Worm (Caenorhabditis elegans) whole organism, mixed stage, embryonic: ENCODE results near the gene H10E21.4.

Source experiments
- M03D4.4 ChIP-seq: sonication (generic microtip); optimal IDR thresholded peaks from 2 replicates; lab custom pipeline; 2017; ENCODE audit warnings: mild to moderate bottlenecking, missing genetic modification characterization, missing compliant biosample characterization
- bed-3 ChIP-seq: fragments of 200-800 bp; sonication (Bioruptor generic); optimal IDR thresholded peaks from 3 replicates; lab custom pipeline; 2018; ENCODE audit warnings: mild to moderate bottlenecking, missing genetic modification characterization, moderate library complexity, missing compliant biosample characterization
- blmp-1 ChIP-seq: fragments of 150-350 bp; optimal IDR thresholded peaks from 2 replicates; lab custom pipeline; 2014; ENCODE audit warnings: missing biosample characterization, missing genetic modification characterization
- ceh-39 ChIP-seq: fragments of 150-350 bp; optimal IDR thresholded peaks from 2 replicates; lab custom pipeline; 2014; ENCODE audit warnings: missing biosample characterization, missing genetic modification characterization
- ceh-43 ChIP-seq: fragments of 200-800 bp; sonication (Bioruptor generic); optimal IDR thresholded peaks from 2 replicates; lab custom pipeline; 2018; ENCODE audit warnings: mild to moderate bottlenecking, missing genetic modification characterization, moderate library complexity, missing compliant biosample characterization
- ceh-83 ChIP-seq: fragments of 200-800 bp; sonication (Bioruptor generic); optimal IDR thresholded peaks from 2 replicates; lab custom pipeline; 2018; ENCODE audit warnings: mild to moderate bottlenecking, missing genetic modification characterization, missing compliant biosample characterization
- ces-1 ChIP-seq: fragments of 150-350 bp; optimal IDR thresholded peaks from 2 replicates; lab custom pipeline; 2014; ENCODE audit warnings: missing biosample characterization, missing genetic modification reagents, missing genetic modification characterization
- cnd-1 ChIP-seq: fragments of 200-800 bp; sonication (Bioruptor generic); optimal IDR thresholded peaks from 2 replicates; lab custom pipeline; 2018; ENCODE audit warnings: mild to moderate bottlenecking, missing genetic modification characterization, missing compliant biosample characterization
- drap-1 ChIP-seq: fragments of 200-800 bp; sonication (Bioruptor generic); optimal IDR thresholded peaks from 3 replicates; lab custom pipeline; 2018; ENCODE audit warnings: mild to moderate bottlenecking, missing genetic modification characterization, missing compliant biosample characterization
- elt-1 ChIP-seq: sonication (generic microtip); optimal IDR thresholded peaks from 2 replicates; lab custom pipeline; 2017; ENCODE audit warnings: missing genetic modification characterization, mild to moderate bottlenecking, missing compliant biosample characterization, antibody characterized with exemption, moderate library complexity, borderline replicate concordance; ENCODE audit not compliant: insufficient read depth
- flh-1 ChIP-seq: fragments of 200-800 bp; sonication (Bioruptor generic); optimal IDR thresholded peaks from 2 replicates; lab custom pipeline; 2018; ENCODE audit warnings: mild to moderate bottlenecking, missing genetic modification characterization, moderate library complexity, missing compliant biosample characterization
- ham-2 ChIP-seq: fragments of 200-800 bp; sonication (Bioruptor generic); optimal IDR thresholded peaks from 2 replicates; lab custom pipeline; 2018; ENCODE audit warnings: mild to moderate bottlenecking, missing genetic modification characterization, missing compliant biosample characterization
- lin-32 ChIP-seq: fragments of 200-800 bp; sonication (Bioruptor generic); optimal IDR thresholded peaks from 2 replicates; lab custom pipeline; 2018; ENCODE audit warnings: mild to moderate bottlenecking, missing genetic modification characterization, missing compliant biosample characterization
- lsy-2 ChIP-seq: fragments of 150-350 bp; optimal IDR thresholded peaks from 2 replicates; lab custom pipeline; 2014; ENCODE audit warnings: missing biosample characterization, missing genetic modification characterization
- mab-5 ChIP-seq: fragments of 150-350 bp; optimal IDR thresholded peaks from 2 replicates; lab custom pipeline; 2014; ENCODE audit warnings: missing biosample characterization, missing genetic modification characterization
- mep-1 ChIP-seq: fragments of 150-350 bp; optimal IDR thresholded peaks from 2 replicates; lab custom pipeline; 2017; ENCODE audit warnings: missing biosample characterization, missing genetic modification reagents, missing genetic modification characterization, inconsistent platforms
- mls-2 ChIP-seq: sonication (generic microtip); optimal IDR thresholded peaks from 2 replicates; lab custom pipeline; 2016; ENCODE audit warnings: mild to moderate bottlenecking, missing genetic modification characterization, moderate library complexity, missing compliant biosample characterization
- nhr-2 ChIP-seq: fragments of 150-350 bp; optimal IDR thresholded peaks from 2 replicates; lab custom pipeline; 2014; ENCODE audit warnings: missing biosample characterization, missing genetic modification characterization
- nhr-76 ChIP-seq: sonication (generic microtip); optimal IDR thresholded peaks from 2 replicates; lab custom pipeline; 2017; ENCODE audit warnings: missing biosample characterization, missing genetic modification characterization
- pha-4 ChIP-seq: fragments of 150-350 bp; optimal IDR thresholded peaks from 2 replicates; lab custom pipeline; 2018; ENCODE audit warnings: missing biosample characterization, missing genetic modification reagents, missing genetic modification characterization
- sem-2 ChIP-seq: fragments of 200-800 bp; sonication (Bioruptor generic); optimal IDR thresholded peaks from 2 replicates; lab custom pipeline; 2018; ENCODE audit warnings: mild to moderate bottlenecking, missing genetic modification characterization, missing compliant biosample characterization
- snpc-4 ChIP-seq: fragments of 150-350 bp; optimal IDR thresholded peaks from 2 replicates; lab custom pipeline; 2014; ENCODE audit warnings: missing biosample characterization, missing genetic modification characterization
- sptf-1 ChIP-seq: sonication (generic microtip); optimal IDR thresholded peaks from 2 replicates; lab custom pipeline; 2017; ENCODE audit warnings: mild to moderate bottlenecking, missing genetic modification characterization, moderate library complexity, missing compliant biosample characterization
- tbx-8 ChIP-seq: fragments of 200-800 bp; sonication (Bioruptor generic); optimal IDR thresholded peaks from 2 replicates; lab custom pipeline; 2018; ENCODE audit warnings: mild to moderate bottlenecking, missing genetic modification characterization, moderate library complexity, missing compliant biosample characterization
- unc-39 ChIP-seq: fragments of 150-350 bp; optimal IDR thresholded peaks from 2 replicates; lab custom pipeline; 2014; ENCODE audit warnings: missing biosample characterization, missing genetic modification characterization
- unc-62 ChIP-seq: fragments of 150-350 bp; optimal IDR thresholded peaks from 2 replicates; lab custom pipeline; 2014; ENCODE audit warnings: missing biosample characterization, missing genetic modification reagents, missing genetic modification characterization
- zip-8 ChIP-seq: fragments of 150-350 bp; optimal IDR thresholded peaks from 2 replicates; lab custom pipeline; 2014; ENCODE audit warnings: missing biosample characterization, missing genetic modification characterization
- ztf-11 ChIP-seq: fragments of 150-350 bp; optimal IDR thresholded peaks from 2 replicates; lab custom pipeline; 2014; ENCODE audit warnings: missing biosample characterization, missing genetic modification characterization

Gene H10E21.4

ce11 chrIII:40580-41113 lies 21.2 kb upstream of the H10E21.4 start, which contains the start of gene col-88:
col-88 (plus strand) TSS chrIII:41063.
- TF ChIP-seq pha-4 (tag; lab: Kevin White, UChicago) (no peak), lsy-2 (tag; lab: Kevin White, UChicago) (no peak), mab-5 (no peak), elt-1 (tag; lab: Kevin White, UChicago) (no peak), tbx-8 (GFP tag; lab: Kevin White, UChicago) (no peak), nhr-76 (tag; lab: Kevin White, UChicago) (no peak), ceh-43 (GFP tag; lab: Kevin White, UChicago) (no peak), blmp-1 (tag; lab: Kevin White, UChicago) (peak; percentile 9)

ce11 chrIII:39516-39915 lies 20.0 kb upstream of the H10E21.4 start:
- TF ChIP-seq zip-8 (tag; lab: Kevin White, UChicago) (no peak), ceh-43 (GFP tag; lab: Kevin White, UChicago) (peak; percentile 77), nhr-2 (tag; lab: Kevin White, UChicago) (peak; percentile 59), ham-2 (GFP tag; lab: Kevin White, UChicago) (peak; percentile 85), mls-2 (tag; lab: Kevin White, UChicago) (peak; percentile 42)
- TF ChIP-seq, all 35 proteins: peak for 4

DNA sequence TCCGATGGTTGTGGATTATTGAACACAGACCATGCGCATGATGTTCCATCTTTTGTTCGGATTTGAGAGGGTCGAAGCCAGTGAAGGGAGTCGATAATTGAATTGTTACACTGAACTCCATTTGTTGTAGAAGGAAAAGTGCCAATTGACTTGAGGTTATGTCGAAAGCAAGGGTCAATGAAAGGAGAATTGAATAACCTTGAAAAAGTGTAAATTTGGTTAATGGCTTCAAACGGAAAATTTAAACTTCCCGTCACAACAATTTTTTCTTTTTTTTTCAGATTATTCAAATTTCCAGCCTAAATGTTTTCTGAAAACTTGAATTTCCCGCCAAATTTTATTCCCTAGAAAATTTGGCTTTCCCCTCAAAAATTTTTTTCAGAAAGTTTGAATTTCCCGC lies 18.6 kb upstream of the H10E21.4 start, which contains the start of gene clp-10:
Gene clp-10 (minus strand): TSS at position 101 of the 400 bp plus-strand sequence.
- TF ChIP-seq mep-1 (tag; lab: Kevin White, UChicago) (no peak), mab-5 (no peak), ztf-11 (tag; lab: Kevin White, UChicago) (no peak), M03D4.4 (tag; lab: Kevin White, UChicago) (no peak), lin-32 (GFP tag; lab: Kevin White, UChicago) (no peak)

DNA sequence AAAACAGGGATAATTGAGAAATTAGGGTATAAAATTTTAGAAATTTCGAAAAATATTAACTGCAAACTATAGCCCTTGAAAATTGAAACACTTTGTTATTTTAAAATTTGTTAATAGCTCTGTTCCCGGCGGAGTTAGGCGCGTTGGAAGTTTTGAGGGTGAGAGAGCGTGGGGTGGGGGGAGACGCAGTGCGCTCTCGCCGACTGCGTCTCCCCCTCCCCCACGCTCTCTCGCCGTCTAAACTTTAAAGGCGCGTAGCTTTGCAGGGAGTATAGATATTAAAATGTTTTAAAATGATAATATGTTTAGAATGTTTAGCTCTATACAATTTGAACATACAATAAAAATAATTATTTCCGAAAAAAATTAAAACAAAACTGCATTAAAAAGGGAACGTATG lies 13.8 kb upstream of the H10E21.4 start:
- TF ChIP-seq snpc-4 = no peak
- TF ChIP-seq unc-62 (GFP tag; lab: Kevin White, UChicago) = no peak
- TF ChIP-seq zip-8 (tag; lab: Kevin White, UChicago) = no peak
- TF ChIP-seq, all 35 proteins: peak for 0

ce11 chrIII:31600-31999 lies 12.1 kb upstream of the H10E21.4 start:
- TF ChIP-seq sptf-1 (tag; lab: Kevin White, UChicago) (no peak), snpc-4 (no peak), ceh-39 (tag; lab: Kevin White, UChicago) (no peak), lsy-2 (tag; lab: Kevin White, UChicago) (no peak), unc-62 (GFP tag; lab: Kevin White, UChicago) (no peak), bed-3 (no peak), blmp-1 (tag; lab: Kevin White, UChicago) (no peak), mls-2 (tag; lab: Kevin White, UChicago) (no peak), nhr-76 (tag; lab: Kevin White, UChicago) (no peak), lin-32 (GFP tag; lab: Kevin White, UChicago) (no peak), ceh-43 (GFP tag; lab: Kevin White, UChicago) (no peak), unc-39 (no peak), flh-1 (no peak), drap-1 (GFP tag; lab: Kevin White, UChicago) (no peak), ceh-83 (GFP tag; lab: Kevin White, UChicago) (no peak)
- TF ChIP-seq, all 35 proteins: peak for 0

ce11 chrIII:30399-30798 lies 10.9 kb upstream of the H10E21.4 start:
- TF ChIP-seq cnd-1 (tag; lab: Kevin White, UChicago) (no peak), pha-4 (tag; lab: Kevin White, UChicago) (no peak), nhr-76 (tag; lab: Kevin White, UChicago) (no peak), ces-1 (GFP tag; lab: Kevin White, UChicago) (no peak), mls-2 (tag; lab: Kevin White, UChicago) (no peak), sem-2 (GFP tag; lab: Kevin White, UChicago) (no peak), snpc-4 (no peak), mep-1 (tag; lab: Kevin White, UChicago) (no peak), ham-2 (GFP tag; lab: Kevin White, UChicago) (no peak), tbx-8 (GFP tag; lab: Kevin White, UChicago) (no peak), bed-3 (no peak)
